Fruit fly (Drosophila melanogaster) whole organism, larva: Measurements from ENCODE around the gene CG3408.

Source experiments
- noc ChIP-seq: fragments of 200-800 bp; sonication (Bioruptor generic); optimal IDR thresholded peaks from 3 replicates; lab custom pipeline; 2019; ENCODE audit warnings: missing biosample characterization, mild to moderate bottlenecking, missing genetic modification characterization, moderate library complexity

Gene CG3408

DNA sequence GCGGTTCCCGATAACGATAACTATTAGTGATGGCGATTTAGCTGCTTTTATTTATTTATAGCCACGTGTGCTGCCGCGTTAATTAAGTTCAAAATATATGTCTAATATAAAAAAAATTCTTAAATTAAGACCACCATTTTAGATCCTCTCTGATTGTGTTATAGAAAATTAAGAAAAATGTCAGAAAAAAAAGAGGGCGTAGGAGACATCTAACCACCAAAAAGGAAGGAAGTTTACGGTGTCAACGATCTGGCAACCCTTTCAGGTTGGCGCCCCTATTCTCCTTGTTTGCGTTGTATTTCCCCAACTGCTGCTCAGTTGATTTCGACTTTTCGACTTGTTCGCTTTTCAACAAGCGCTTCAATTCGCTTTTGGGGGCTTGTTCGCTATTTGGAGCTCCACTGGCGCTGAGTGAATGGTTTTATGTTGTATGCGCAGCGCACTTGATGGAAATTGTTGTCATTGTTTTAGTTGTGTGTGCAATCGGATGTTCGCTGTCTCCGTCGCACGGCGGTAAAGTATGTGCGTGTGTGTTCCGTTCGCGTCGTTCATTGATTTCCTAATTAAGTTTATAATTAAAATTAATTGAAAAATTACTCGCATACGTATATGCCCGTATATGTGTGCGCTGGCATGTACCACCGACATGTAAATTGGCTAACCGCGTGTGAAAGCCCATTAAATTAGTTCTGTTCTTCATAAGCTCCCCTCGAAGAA, 48.5 kb downstream of the CG3408 start, which contains the start of the genes CG3434 and CG44838:
TSS of gene CG3434 (minus strand) at position 25 of the 717 bp plus-strand sequence.
TSS of gene CG44838 (plus strand) at position 276 of the 717 bp plus-strand sequence.
- TF ChIP-seq noc (tag; lab: Kevin White, UChicago) = peak; percentile 67

DNA sequence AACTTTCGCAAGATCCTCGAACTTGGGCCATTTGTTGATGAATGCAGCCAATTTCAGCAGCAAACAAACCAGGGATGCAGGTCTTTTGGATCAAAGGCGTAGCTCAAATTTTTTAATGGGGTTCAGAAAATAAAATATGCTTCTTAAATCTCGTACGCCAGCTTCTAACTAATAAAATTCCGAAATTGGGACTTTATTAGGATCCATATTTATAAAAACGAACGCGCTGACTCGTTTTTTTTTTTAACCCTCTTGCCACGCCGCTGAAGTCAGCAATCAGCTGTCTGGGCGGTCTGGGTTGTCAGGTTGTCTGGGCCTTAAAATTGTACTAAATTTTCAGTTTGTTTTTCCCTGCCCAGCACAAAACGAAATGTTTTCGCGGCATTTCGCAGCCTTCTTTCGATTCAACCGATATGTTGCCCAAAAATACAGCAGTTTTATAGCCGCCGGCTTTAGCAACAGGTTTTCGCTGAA, 51.7 kb downstream of the CG3408 start, which contains the start of gene CG3437:
TSS of gene CG3437 (minus strand) at position 51 of the 474 bp plus-strand sequence.
- TF ChIP-seq noc (tag; lab: Kevin White, UChicago) = peak; percentile 99
